Worm (Caenorhabditis elegans): Measurements from ENCODE around the gene mmaa-1.

mmaa-1 gene

ce11 chrII:7121762-7122292 lies 20.9 kb upstream of the mmaa-1 start, which contains the start of gene F10E7.2:
TSS of gene F10E7.2 (plus strand) at chrII:7122242.
- TF ChIP-seq zag-1 (tag; optimal IDR thresholded peaks at IDR 0.05), result no peak
- no peak for TF ChIP-seq snpc-4 (tag; optimal IDR thresholded peaks at IDR 0.05)
- no peak for TF ChIP-seq ceh-8 (GFP tag; optimal IDR thresholded peaks at IDR 0.05)
- no peak for TF ChIP-seq lin-39 (tag; optimal IDR thresholded peaks at IDR 0.05)
- TF ChIP-seq nhr-85 (tag), result no peak
- TF ChIP-seq F16B12.6 (tag; optimal IDR thresholded peaks at IDR 0.05), result no peak
- no peak for TF ChIP-seq ztf-11 (tag; optimal IDR thresholded peaks at IDR 0.05)
- TF ChIP-seq skn-1 (tag; optimal IDR thresholded peaks at IDR 0.05), result no peak

DNA sequence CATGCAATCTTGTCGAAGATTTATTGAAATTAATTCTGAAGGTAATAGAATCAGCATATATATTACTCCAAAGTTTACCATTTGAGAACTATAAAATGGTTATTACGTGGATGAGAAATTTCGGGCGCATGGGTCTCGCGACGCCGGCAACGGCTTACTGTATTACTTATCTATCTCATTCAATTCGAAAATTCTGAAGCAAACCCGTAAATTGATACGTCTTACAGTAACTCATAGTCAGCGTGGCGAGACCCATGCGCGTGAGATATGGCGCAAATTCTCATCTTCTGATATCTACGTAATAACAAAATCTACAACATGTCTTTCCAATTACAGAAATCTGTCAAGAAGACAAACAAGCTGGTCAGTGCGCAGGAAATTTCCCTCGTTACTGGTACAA lies 18.6 kb upstream of the mmaa-1 start:
- no peak for TF ChIP-seq nhr-71 (tag; optimal IDR thresholded peaks at IDR 0.05)
- TF ChIP-seq fos-1 (tag; optimal IDR thresholded peaks at IDR 0.05), result no peak
- TF ChIP-seq dsc-1 (tag; optimal IDR thresholded peaks at IDR 0.05), result no peak
- TF ChIP-seq ceh-63 (GFP tag; optimal IDR thresholded peaks at IDR 0.05), result no peak
- no peak for TF ChIP-seq ztf-11 (tag; optimal IDR thresholded peaks at IDR 0.05)
- no peak for TF ChIP-seq lin-35 (GFP tag; optimal IDR thresholded peaks at IDR 0.05)
- TF ChIP-seq skn-1 (tag; optimal IDR thresholded peaks at IDR 0.05), result no peak
- TF ChIP-seq ets-5 (GFP tag; IDR thresholded peaks at IDR 0.05), result no peak
- no peak for TF ChIP-seq snpc-4 (tag; optimal IDR thresholded peaks at IDR 0.05)
- TF ChIP-seq C04F5.9 (tag; optimal IDR thresholded peaks at IDR 0.05), result no peak
- TF ChIP-seq isw-1 (GFP tag; IDR thresholded peaks at IDR 0.05), result no peak
- no peak for TF ChIP-seq elt-3 (tag; optimal IDR thresholded peaks at IDR 0.05)
- no peak for TF ChIP-seq lin-13 (GFP tag; optimal IDR thresholded peaks at IDR 0.05)
- TF ChIP-seq egl-27 (tag; optimal IDR thresholded peaks at IDR 0.05), result no peak
- TF ChIP-seq xbp-1 (tag; optimal IDR thresholded peaks at IDR 0.05), result no peak
- TF ChIP-seq fkh-8 (tag; optimal IDR thresholded peaks at IDR 0.05), result no peak
- no peak for TF ChIP-seq ztf-4 (tag; optimal IDR thresholded peaks at IDR 0.05)
- no peak for TF ChIP-seq sox-4 (tag; optimal IDR thresholded peaks at IDR 0.05)

DNA sequence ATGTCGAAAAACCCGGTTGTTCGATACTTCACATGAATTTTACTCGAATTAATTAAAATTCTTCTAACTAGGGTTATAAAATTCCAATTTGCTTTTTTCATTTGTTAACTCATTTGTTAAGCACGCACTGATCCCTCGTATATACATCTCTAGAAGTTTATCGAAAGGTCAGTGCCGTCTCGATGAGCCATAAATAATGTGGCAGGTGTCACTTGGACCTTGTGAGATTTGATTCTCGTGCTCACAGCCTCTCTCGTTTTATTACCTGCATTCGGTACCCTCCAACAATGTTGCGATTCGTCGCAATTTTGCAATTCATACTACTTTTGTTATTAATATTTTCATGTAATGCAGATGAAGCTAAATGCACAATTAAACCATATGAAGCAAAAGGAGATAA lies 15.4 kb upstream of the mmaa-1 start, which contains the start of gene spon-1:
Gene spon-1, plus strand, starts transcription at position 208 of the 400 bp plus-strand sequence.
- TF ChIP-seq unc-86 (tag; optimal IDR thresholded peaks at IDR 0.05) (no peak), lir-3 (tag; optimal IDR thresholded peaks at IDR 0.05; ENCODE audit: poor library complexity) (no peak), aly-2 (tag; optimal IDR thresholded peaks at IDR 0.05) (no peak), pqm-1 (tag; optimal IDR thresholded peaks at IDR 0.05) (no peak), ceh-63 (GFP tag; optimal IDR thresholded peaks at IDR 0.05) (no peak), swsn-7 (tag; optimal IDR thresholded peaks at IDR 0.05) (no peak), unc-62 (GFP tag; optimal IDR thresholded peaks at IDR 0.05) (no peak), aha-1 (tag; optimal IDR thresholded peaks at IDR 0.05) (no peak), alr-1 (tag; optimal IDR thresholded peaks at IDR 0.05; ENCODE audit: borderline replicate concordance) (no peak), efl-3 (GFP tag; optimal IDR thresholded peaks at IDR 0.05) (no peak), sup-37 (GFP tag; optimal IDR thresholded peaks at IDR 0.05) (no peak), nhr-12 (tag; optimal IDR thresholded peaks at IDR 0.05) (no peak), fos-1 (tag; optimal IDR thresholded peaks at IDR 0.05) (no peak)

DNA sequence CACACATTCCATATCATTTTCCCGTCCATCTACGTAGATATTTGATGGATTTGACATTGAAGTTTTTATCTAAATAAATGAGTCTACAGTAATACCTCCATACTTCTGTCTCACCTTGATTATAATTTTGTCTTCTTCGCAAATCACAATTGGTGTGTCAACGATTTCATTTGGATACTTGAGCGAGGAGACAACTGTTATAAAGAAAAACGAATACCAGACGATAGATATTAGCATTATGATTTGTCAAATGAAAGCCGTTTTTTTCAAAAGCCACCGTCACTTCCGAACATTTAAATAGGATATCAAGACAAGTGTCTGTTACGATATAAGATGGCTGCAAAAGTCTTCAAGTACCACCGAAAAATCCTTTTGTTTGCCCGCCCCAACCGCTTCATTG lies 14.7 kb upstream of the mmaa-1 start, which contains the start of gene cutl-5:
Gene cutl-5, minus strand, starts transcription at position 269 of the 400 bp plus-strand sequence.
- TF ChIP-seq nhr-85 (tag) (no peak), unc-130 (tag; optimal IDR thresholded peaks at IDR 0.05) (no peak), nhr-76 (tag; optimal IDR thresholded peaks at IDR 0.05) (no peak), skn-1 (tag; optimal IDR thresholded peaks at IDR 0.05) (no peak), nhr-19 (GFP tag; conservative IDR thresholded peaks at IDR 0.05) (no peak), C04F5.9 (tag; optimal IDR thresholded peaks at IDR 0.05) (no peak), nhr-11 (tag; optimal IDR thresholded peaks at IDR 0.05) (no peak), C34B4.2 (tag; optimal IDR thresholded peaks at IDR 0.05) (no peak), lin-39 (tag; optimal IDR thresholded peaks at IDR 0.05) (no peak), fkh-8 (tag; optimal IDR thresholded peaks at IDR 0.05) (no peak), egl-13 (tag; optimal IDR thresholded peaks at IDR 0.05) (no peak), sox-4 (tag; optimal IDR thresholded peaks at IDR 0.05) (no peak), nhr-47 (tag; optimal IDR thresholded peaks at IDR 0.05) (no peak), ztf-4 (tag; optimal IDR thresholded peaks at IDR 0.05) (no peak), lin-13 (GFP tag; optimal IDR thresholded peaks at IDR 0.05) (no peak), ets-5 (GFP tag; IDR thresholded peaks at IDR 0.05) (no peak), alr-1 (tag; optimal IDR thresholded peaks at IDR 0.05; ENCODE audit: borderline replicate concordance) (no peak), unc-86 (tag; optimal IDR thresholded peaks at IDR 0.05) (no peak), nhr-90 (tag; optimal IDR thresholded peaks at IDR 0.05; ENCODE audit: poor library complexity) (no peak)

All from whole organism, L1 larva.